Worm (Caenorhabditis elegans): ENCODE results near the gene T28C6.8.

The T28C6.8 gene

DNA sequence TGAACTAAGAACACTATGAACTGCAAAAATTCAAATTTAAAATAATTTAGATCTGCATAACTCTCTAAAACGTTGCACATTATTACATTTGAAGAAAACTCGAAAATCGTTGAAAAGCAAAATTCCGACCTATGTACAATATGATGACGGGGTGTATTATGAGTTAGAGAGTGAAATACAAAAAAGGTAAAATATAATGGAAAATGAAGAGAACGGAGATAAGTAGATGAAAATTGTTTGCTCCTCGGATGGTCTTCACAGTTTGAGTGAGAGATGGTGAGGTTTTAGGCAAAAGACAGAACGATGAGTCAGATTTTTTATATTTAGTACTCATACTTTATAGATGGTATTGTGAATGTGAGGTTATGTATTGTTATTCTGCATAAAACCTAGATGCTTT lies 23.2 kb downstream of the T28C6.8 start:
- TF ChIP-seq skn-1 (tag; optimal IDR thresholded peaks at IDR 0.05) (no peak), lir-3 (tag; optimal IDR thresholded peaks at IDR 0.05; ENCODE audit: poor library complexity) (no peak), nhr-77 (tag; optimal IDR thresholded peaks at IDR 0.05) (peak; percentile 4), sup-37 (GFP tag; optimal IDR thresholded peaks at IDR 0.05) (no peak), efl-1 (optimal IDR thresholded peaks at IDR 0.05) (no peak), efl-1 (GFP tag; optimal IDR thresholded peaks at IDR 0.05 in 1 of 2) (no peak), tbx-2 (tag; optimal IDR thresholded peaks at IDR 0.05) (no peak), fos-1 (tag; optimal IDR thresholded peaks at IDR 0.05) (no peak), hpl-2 (GFP tag; optimal IDR thresholded peaks at IDR 0.05) (no peak), fkh-4 (tag; optimal IDR thresholded peaks at IDR 0.05; ENCODE audit: borderline replicate concordance) (no peak)

DNA sequence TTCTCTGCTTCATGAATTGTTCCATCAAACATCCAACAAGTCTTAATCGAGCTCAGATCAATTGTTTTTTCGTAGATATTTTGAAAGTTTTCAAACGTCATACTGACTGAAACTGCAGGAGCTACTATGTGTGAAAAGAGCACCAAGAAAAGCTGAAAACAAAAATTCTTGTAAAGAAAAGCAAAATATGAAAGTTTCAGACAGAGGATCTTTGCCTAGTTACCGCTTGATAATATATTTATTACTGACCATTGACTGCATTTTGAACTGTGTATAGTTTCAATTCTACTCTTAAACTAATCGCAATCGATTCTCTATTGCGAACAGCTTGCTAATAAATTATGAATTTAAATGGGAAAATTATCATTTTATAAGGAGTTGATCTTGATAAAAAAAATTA lies 32.3 kb downstream of the T28C6.8 start, which contains the start of gene clec-182:
Gene clec-182 (minus strand): TSS at position 101 of the 400 bp plus-strand sequence.
- TF ChIP-seq zip-4 (GFP tag; optimal IDR thresholded peaks at IDR 0.05) (no peak), ama-1 (optimal IDR thresholded peaks at IDR 0.05) (no peak), C34B4.2 (tag; optimal IDR thresholded peaks at IDR 0.05) (no peak), ceh-82 (tag; optimal IDR thresholded peaks at IDR 0.05) (no peak), jun-1 (tag; optimal IDR thresholded peaks at IDR 0.05) (no peak), grh-1 (GFP tag; IDR thresholded peaks at IDR 0.05) (no peak), aha-1 (tag; optimal IDR thresholded peaks at IDR 0.05) (no peak), lin-39 (tag; optimal IDR thresholded peaks at IDR 0.05) (no peak), mdl-1 (tag; optimal IDR thresholded peaks at IDR 0.05) (no peak), nhr-47 (tag; optimal IDR thresholded peaks at IDR 0.05) (no peak), mep-1 (tag; optimal IDR thresholded peaks at IDR 0.05) (no peak), unc-62 (GFP tag; optimal IDR thresholded peaks at IDR 0.05) (no peak), ces-1 (GFP tag; optimal IDR thresholded peaks at IDR 0.05) (no peak), tbx-2 (tag; optimal IDR thresholded peaks at IDR 0.05) (no peak), egl-27 (tag; optimal IDR thresholded peaks at IDR 0.05) (no peak), ceh-63 (GFP tag; optimal IDR thresholded peaks at IDR 0.05) (no peak), nhr-237 (tag; optimal IDR thresholded peaks at IDR 0.05) (no peak)

DNA sequence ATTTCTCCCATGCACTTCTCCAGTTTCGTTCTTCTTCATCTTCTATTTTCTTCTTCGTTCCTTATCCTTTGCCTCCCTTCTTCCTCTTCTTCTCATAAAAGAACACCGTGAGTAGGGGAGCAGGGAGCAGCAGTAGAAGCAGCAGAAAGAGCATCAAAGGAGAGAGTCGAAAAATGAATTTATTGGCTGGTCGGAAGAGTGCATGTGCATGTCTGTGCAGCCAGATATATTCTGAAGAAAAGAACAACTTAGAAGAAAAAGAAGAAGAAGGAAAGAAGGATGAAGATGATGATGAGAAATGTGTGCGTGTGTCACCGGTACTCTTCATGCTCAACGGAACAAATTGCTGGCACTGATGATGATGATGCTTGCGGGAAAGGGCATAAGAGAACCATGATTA lies 34.3 kb downstream of the T28C6.8 start:
- TF ChIP-seq nhr-28 (tag; optimal IDR thresholded peaks at IDR 0.05), result no peak
- peak; percentile 39 for TF ChIP-seq fkh-10 (GFP tag; optimal IDR thresholded peaks at IDR 0.05)
- peak; percentile 62 for TF ChIP-seq lin-14 (GFP tag; optimal IDR thresholded peaks at IDR 0.05)
- no peak for TF ChIP-seq nhr-11 (tag; optimal IDR thresholded peaks at IDR 0.05)
- TF ChIP-seq isw-1 (GFP tag; IDR thresholded peaks at IDR 0.05), result no peak
- no peak for TF ChIP-seq xbp-1 (tag; optimal IDR thresholded peaks at IDR 0.05)
- TF ChIP-seq lin-39 (tag; optimal IDR thresholded peaks at IDR 0.05), result no peak
- TF ChIP-seq ceh-82 (tag; optimal IDR thresholded peaks at IDR 0.05), result peak in 1 of 3 experiments; percentile 9
- no peak for TF ChIP-seq tlp-1 (tag; optimal IDR thresholded peaks at IDR 0.05)
- TF ChIP-seq unc-98 (GFP tag; IDR thresholded peaks at IDR 0.05), result no peak
- TF ChIP-seq blmp-1 (tag; optimal IDR thresholded peaks at IDR 0.05), result no peak

DNA sequence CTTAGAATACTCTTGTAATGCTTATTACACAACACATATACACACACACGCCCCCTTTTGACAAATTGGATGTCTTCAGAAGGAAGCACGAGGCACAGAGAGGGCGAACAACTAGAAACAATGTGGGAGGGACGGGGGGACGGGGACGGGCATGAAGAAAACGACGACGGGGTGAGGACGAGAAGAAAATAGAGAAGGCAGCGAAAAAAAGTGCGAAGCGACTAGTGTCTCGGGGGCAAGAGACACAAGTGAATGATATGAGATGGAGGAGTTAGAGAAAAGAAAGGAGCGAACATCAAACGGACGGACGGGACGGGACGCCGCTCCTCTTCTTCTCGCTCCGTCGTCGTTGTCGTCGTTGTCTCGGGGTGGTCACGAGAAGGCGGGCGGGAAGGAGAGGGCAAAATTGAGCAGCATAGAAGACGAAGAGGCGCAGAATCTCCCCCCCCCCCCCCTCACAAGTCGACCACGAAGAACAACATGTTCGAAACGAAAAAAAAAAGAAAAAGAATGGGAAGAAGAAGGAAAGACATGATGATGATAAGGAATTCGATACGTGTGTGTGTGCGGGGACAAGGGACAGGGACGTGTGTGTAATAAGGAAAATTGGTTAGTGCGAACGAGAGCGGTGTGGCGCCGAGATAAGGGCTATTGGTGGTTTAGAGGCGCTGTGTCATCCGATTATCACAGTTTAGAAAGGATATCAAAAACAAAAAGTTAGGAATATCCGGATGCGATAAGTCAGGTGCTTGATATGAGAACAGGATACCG lies 35.4 kb downstream of the T28C6.8 start:
- TF ChIP-seq ztf-4 (tag; optimal IDR thresholded peaks at IDR 0.05) (peak; percentile 17), nhr-77 (tag; optimal IDR thresholded peaks at IDR 0.05) (no peak), dsc-1 (tag; optimal IDR thresholded peaks at IDR 0.05) (no peak), elt-2 (tag; optimal IDR thresholded peaks at IDR 0.05) (peak; percentile 16), zag-1 (tag; optimal IDR thresholded peaks at IDR 0.05) (no peak), C16A3.4 (tag; optimal IDR thresholded peaks at IDR 0.05) (no peak), irx-1 (tag; optimal IDR thresholded peaks at IDR 0.05) (no peak), fkh-4 (tag; optimal IDR thresholded peaks at IDR 0.05; ENCODE audit: borderline replicate concordance) (no peak), blmp-1 (tag; optimal IDR thresholded peaks at IDR 0.05) (peak; percentile 60), zip-4 (GFP tag; optimal IDR thresholded peaks at IDR 0.05) (no peak), ztf-11 (tag; optimal IDR thresholded peaks at IDR 0.05) (peak in 1 of 2 experiments; percentile 24), lir-3 (tag; optimal IDR thresholded peaks at IDR 0.05; ENCODE audit: poor library complexity) (no peak), dpl-1 (GFP tag; optimal IDR thresholded peaks at IDR 0.05) (peak in 1 of 3 experiments; percentile 11), lin-14 (GFP tag; optimal IDR thresholded peaks at IDR 0.05) (peak; percentile 99), nhr-76 (tag; optimal IDR thresholded peaks at IDR 0.05) (no peak), aha-1 (tag; optimal IDR thresholded peaks at IDR 0.05) (no peak), efl-3 (GFP tag; optimal IDR thresholded peaks at IDR 0.05) (no peak), C04F5.9 (tag; optimal IDR thresholded peaks at IDR 0.05) (no peak), lsy-2 (tag; optimal IDR thresholded peaks at IDR 0.05) (peak; percentile 20 to 53), skn-1 (tag; optimal IDR thresholded peaks at IDR 0.05) (peak; percentile 16), ceh-82 (tag; optimal IDR thresholded peaks at IDR 0.05) (peak in 2 of 3 experiments; percentile 11 to 50), fos-1 (tag; optimal IDR thresholded peaks at IDR 0.05) (no peak)
